Worm (Caenorhabditis elegans) whole organism, early embryonic: ENCODE results near the gene R05G6.3.

Source experiments
- F13C5.2 ChIP-seq: sonication (generic microtip); optimal IDR thresholded peaks from 2 replicates; lab custom pipeline; 2017; ENCODE audit warnings: mild to moderate bottlenecking, missing genetic modification characterization, inconsistent platforms, missing compliant biosample characterization
- aly-1 ChIP-seq: sonication (generic microtip); optimal IDR thresholded peaks from 2 replicates; lab custom pipeline; 2016; ENCODE audit warnings: missing genetic modification characterization, missing compliant biosample characterization
- ama-1 ChIP-seq: fragments of 150-350 bp; optimal IDR thresholded peaks from 2 replicates; lab custom pipeline; 2014
- ceh-13 ChIP-seq: fragments of 200-800 bp; sonication (Bioruptor generic); optimal IDR thresholded peaks from 2 replicates; lab custom pipeline; 2018; ENCODE audit warnings: mild to moderate bottlenecking, missing genetic modification characterization, missing compliant biosample characterization
- ceh-36 ChIP-seq: sonication (generic microtip); optimal IDR thresholded peaks from 2 replicates; lab custom pipeline; 2016; ENCODE audit warnings: missing genetic modification characterization, inconsistent platforms, missing compliant biosample characterization
- ets-7 ChIP-seq: sonication (generic microtip); optimal IDR thresholded peaks from 2 replicates; lab custom pipeline; 2016; ENCODE audit warnings: missing genotype, missing genetic modification characterization, missing compliant biosample characterization
- hmbx-1 ChIP-seq: sonication (generic microtip); optimal IDR thresholded peaks from 2 replicates; lab custom pipeline; 2016; ENCODE audit warnings: mild to moderate bottlenecking, missing genetic modification characterization, missing compliant biosample characterization
- hmg-4 ChIP-seq: fragments of 200-800 bp; sonication (Bioruptor generic); optimal IDR thresholded peaks from 2 replicates; lab custom pipeline; 2018; ENCODE audit warnings: mild to moderate bottlenecking, missing genetic modification characterization, missing compliant biosample characterization
- hnd-1 ChIP-seq: sonication (generic microtip); optimal IDR thresholded peaks from 2 replicates; lab custom pipeline; 2016; ENCODE audit warnings: missing genetic modification characterization, missing compliant biosample characterization
- pes-1 ChIP-seq: fragments of 200-800 bp; sonication (Bioruptor generic); IDR thresholded peaks from 2 replicates; pipeline ENCODE4 v1.3.6; 2022; ENCODE audit warnings: missing genetic modification reagents, missing genetic modification characterization, missing compliant biosample characterization
- scrt-1 ChIP-seq: fragments of 200-800 bp; sonication (Bioruptor generic); IDR thresholded peaks from 2 replicates; pipeline ENCODE4 v1.3.6; 2022; ENCODE audit warnings: missing genetic modification characterization, missing compliant biosample characterization
- sea-1 ChIP-seq: fragments of 200-800 bp; sonication (Bioruptor generic); conservative IDR thresholded peaks from 2 replicates; pipeline ENCODE4 v1.3.6; 2022; ENCODE audit warnings: missing genetic modification characterization, missing compliant biosample characterization
- tbx-11 ChIP-seq: fragments of 200-800 bp; sonication (Bioruptor generic); IDR thresholded peaks from 2 replicates; pipeline ENCODE4 v1.3.6; 2022; ENCODE audit warnings: missing genetic modification characterization, missing compliant biosample characterization
- tra-4 ChIP-seq: sonication (generic microtip); optimal IDR thresholded peaks from 2 replicates; lab custom pipeline; 2017; ENCODE audit warnings: missing genetic modification characterization, missing compliant biosample characterization

DNA sequence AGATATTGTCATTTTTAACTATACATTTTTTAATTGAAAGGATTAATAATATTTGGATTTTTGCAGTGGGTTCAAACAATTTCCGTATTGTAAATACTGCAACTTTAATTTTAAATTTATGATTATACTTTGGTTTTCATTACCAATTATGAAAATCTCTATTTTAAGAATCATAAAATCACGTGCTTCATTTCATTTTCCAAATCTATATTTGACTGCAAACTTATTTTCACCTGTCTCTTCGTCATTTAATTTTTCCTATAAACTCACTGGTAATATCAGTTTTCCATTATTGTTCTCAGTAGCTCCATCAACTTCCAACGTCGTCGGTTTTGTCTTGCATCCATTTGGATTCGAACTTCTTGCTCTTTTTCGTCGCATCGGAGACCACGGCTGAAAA lies 16.0 kb downstream of the R05G6.3 start, which contains the start of gene R05G6.1:
- TF ChIP-seq scrt-1 (GFP tag; lab: Robert Waterston, UW), result no peak
- no peak for TF ChIP-seq hmg-4 (GFP tag; lab: Kevin White, UChicago)
- no peak for TF ChIP-seq ceh-36 (tag; lab: Kevin White, UChicago)
- no peak for TF ChIP-seq ceh-13 (GFP tag; lab: Kevin White, UChicago)
- TF ChIP-seq tra-4 (tag; lab: Kevin White, UChicago), result no peak
- TF ChIP-seq ama-1 (lab: Kevin White, UChicago), result no peak
- TF ChIP-seq aly-1, result no peak
- no peak for TF ChIP-seq sea-1 (GFP tag; lab: Robert Waterston, UW)
- no peak for TF ChIP-seq pes-1
- no peak for TF ChIP-seq ets-7 (tag; lab: Kevin White, UChicago)
- TF ChIP-seq hmbx-1 (tag; lab: Kevin White, UChicago), result no peak
- TF ChIP-seq F13C5.2, result no peak
- TF ChIP-seq tbx-11, result no peak
- no peak for TF ChIP-seq hnd-1
